Worm (Caenorhabditis elegans) whole organism, L1 larva: ENCODE results near the gene D1086.7.
A peak's percentile ranks its signal among the peaks of the same experiment; 100 is the strongest.

ENCODE experiments used
- blmp-1 ChIP-seq: fragments of 150-350 bp; optimal IDR thresholded peaks from 2 replicates; lab custom pipeline; 2014; ENCODE audit warnings: missing biosample characterization, missing genetic modification characterization
- ceh-90 ChIP-seq: sonication (generic microtip); optimal IDR thresholded peaks from 2 replicates; lab custom pipeline; 2016; ENCODE audit warnings: missing genetic modification characterization, missing compliant biosample characterization
- dpl-1 ChIP-seq, 3 experiments: fragments of 150-350 bp in 2 of 3; sonication (generic microtip) in 1 of 3; optimal IDR thresholded peaks; 2 replicates each; lab custom pipeline; 2014 to 2017; ENCODE audit warnings: missing biosample characterization in 3 of 3, missing genetic modification characterization in 3 of 3, missing genetic modification reagents in 3 of 3
- efl-1 ChIP-seq, 4 experiments: fragments of 150-350 bp; optimal IDR thresholded peaks in 3 of 4; peaks in 1 of 4; 1 replicate in 1 of 4; 2 replicates in 3 of 4; lab custom pipeline; 2014; ENCODE audit warnings: missing biosample characterization in 2 of 4, missing genetic modification characterization in 2 of 4, missing genetic modification reagents in 2 of 4
- egl-13 ChIP-seq: sonication (generic microtip); optimal IDR thresholded peaks from 2 replicates; lab custom pipeline; 2016; ENCODE audit warnings: missing genotype, missing genetic modification reagents, missing genetic modification characterization, missing compliant biosample characterization
- elt-2 ChIP-seq: sonication (generic microtip); optimal IDR thresholded peaks from 2 replicates; lab custom pipeline; 2016; ENCODE audit warnings: missing genetic modification characterization, mild to moderate bottlenecking, inconsistent platforms, missing compliant biosample characterization, missing genetic modification reagents
- elt-3 ChIP-seq, 6 experiments: fragments of 150-350 bp in 1 of 6; sonication (generic microtip); optimal IDR thresholded peaks; 2 replicates each; lab custom pipeline; 2017 to 2018; ENCODE audit warnings: missing biosample characterization in 6 of 6, missing genetic modification characterization in 6 of 6, inconsistent platforms in 1 of 6
- fos-1 ChIP-seq: fragments of 150-350 bp; optimal IDR thresholded peaks from 2 replicates; lab custom pipeline; 2014; ENCODE audit warnings: missing biosample characterization, missing genetic modification characterization
- hlh-4 ChIP-seq: sonication (generic microtip); optimal IDR thresholded peaks from 2 replicates; lab custom pipeline; 2016; ENCODE audit warnings: mild to moderate bottlenecking, missing genetic modification characterization, missing compliant biosample characterization
- lin-14 ChIP-seq: fragments of 200-800 bp; sonication (Bioruptor generic); optimal IDR thresholded peaks from 2 replicates; lab custom pipeline; 2018; ENCODE audit warnings: mild to moderate bottlenecking, missing genetic modification characterization, moderate library complexity, missing compliant biosample characterization
- lin-35 ChIP-seq, 2 experiments: fragments of 150-350 bp; optimal IDR thresholded peaks; 2 replicates each; lab custom pipeline; 2014; ENCODE audit warnings: missing biosample characterization in 2 of 2, missing genetic modification characterization in 2 of 2, missing genetic modification reagents in 2 of 2
- lsy-2 ChIP-seq, 2 experiments: fragments of 150-350 bp; optimal IDR thresholded peaks; 2 replicates each; lab custom pipeline; 2014; ENCODE audit warnings: missing biosample characterization in 2 of 2, missing genetic modification characterization in 2 of 2
- mdl-1 ChIP-seq, 2 experiments: fragments of 150-350 bp; optimal IDR thresholded peaks; 2 replicates each; lab custom pipeline; 2014 to 2017; ENCODE audit warnings: missing biosample characterization in 2 of 2, missing genetic modification characterization in 2 of 2, inconsistent platforms in 1 of 2
- mef-2 ChIP-seq: fragments of 150-350 bp; optimal IDR thresholded peaks from 2 replicates; lab custom pipeline; 2014; ENCODE audit warnings: missing biosample characterization, missing genetic modification characterization
- nhr-12 ChIP-seq: sonication (generic microtip); optimal IDR thresholded peaks from 2 replicates; lab custom pipeline; 2017; ENCODE audit warnings: missing biosample characterization, missing genetic modification characterization
- nhr-71 ChIP-seq: sonication (generic microtip); optimal IDR thresholded peaks from 2 replicates; lab custom pipeline; 2016; ENCODE audit warnings: mild to moderate bottlenecking, missing genetic modification characterization, moderate library complexity, missing compliant biosample characterization
- nhr-76 ChIP-seq: sonication (generic microtip); optimal IDR thresholded peaks from 2 replicates; lab custom pipeline; 2017; ENCODE audit warnings: missing biosample characterization, missing genetic modification characterization
- nhr-85 ChIP-seq: sonication (generic microtip); peaks from one replicate; lab custom pipeline; 2016; ENCODE audit warnings: missing genetic modification characterization, inconsistent platforms, missing compliant biosample characterization
- rnt-1 ChIP-seq: sonication (generic microtip); optimal IDR thresholded peaks from 2 replicates; lab custom pipeline; 2016; ENCODE audit warnings: mild to moderate bottlenecking, missing genetic modification characterization, moderate library complexity, missing compliant biosample characterization
- snu-23 ChIP-seq: sonication (generic microtip); optimal IDR thresholded peaks from 2 replicates; lab custom pipeline; 2016; ENCODE audit warnings: missing genetic modification characterization, missing compliant biosample characterization
- tlp-1 ChIP-seq: fragments of 150-350 bp; optimal IDR thresholded peaks from 2 replicates; lab custom pipeline; 2014; ENCODE audit warnings: missing biosample characterization, missing genetic modification characterization
- ztf-4 ChIP-seq: fragments of 150-350 bp; optimal IDR thresholded peaks from 2 replicates; lab custom pipeline; 2014; ENCODE audit warnings: missing biosample characterization, missing genetic modification characterization

Gene D1086.7

ce11 chrV:14130226-14130625 is 46.2 kb downstream of the D1086.7 start:
- TF ChIP-seq lin-14 (GFP tag; lab: Kevin White, UChicago) (peak; percentile 44), mdl-1 (tag; optimal IDR thresholded peaks at IDR 0.05; lab: Kevin White, UChicago) (no peak), mef-2 (tag; lab: Kevin White, UChicago) (no peak)

ce11 chrV:14133002-14133763 is 49.1 kb downstream of the D1086.7 start:
- TF ChIP-seq ceh-90 (tag; lab: Kevin White, UChicago): peak; percentile 70
- no peak for TF ChIP-seq ztf-4
- TF ChIP-seq lin-14 (GFP tag; lab: Kevin White, UChicago): peak; percentile 10
- TF ChIP-seq blmp-1 (tag; lab: Kevin White, UChicago): no peak
- TF ChIP-seq lin-35 (GFP tag; optimal IDR thresholded peaks at IDR 0.05; lab: Kevin White, UChicago): peak; percentile 12 to 51
- no peak for TF ChIP-seq snu-23 (GFP tag; lab: Kevin White, UChicago)
- TF ChIP-seq rnt-1 (tag; lab: Kevin White, UChicago): peak; percentile 52
- TF ChIP-seq fos-1 (tag; lab: Kevin White, UChicago): peak; percentile 2
- TF ChIP-seq efl-1 (optimal IDR thresholded peaks at IDR 0.05; lab: Kevin White, UChicago): peak; percentile 8 to 45
- peak; percentile 66 to 93 for TF ChIP-seq efl-1 (GFP tag; optimal IDR thresholded peaks at IDR 0.05 in 1 of 2; lab: Kevin White, UChicago)
- peak; percentile 6 for TF ChIP-seq nhr-71
- peak; percentile 67 for TF ChIP-seq nhr-85 (tag; lab: Kevin White, UChicago)
- TF ChIP-seq lsy-2 (tag; optimal IDR thresholded peaks at IDR 0.05; lab: Kevin White, UChicago): peak in 1 of 2 experiments; percentile 9
- no peak for TF ChIP-seq nhr-12
- peak; percentile 39 for TF ChIP-seq elt-2 (tag; lab: Kevin White, UChicago)
- no peak for TF ChIP-seq hlh-4 (tag; lab: Kevin White, UChicago)
- TF ChIP-seq dpl-1 (GFP tag; optimal IDR thresholded peaks at IDR 0.05; lab: Kevin White, UChicago): peak in 2 of 3 experiments; percentile 23 to 44

- TF ChIP-seq lsy-2 (tag; optimal IDR thresholded peaks at IDR 0.05; lab: Kevin White, UChicago): peak in 1 of 2 experiments; percentile 30
- TF ChIP-seq egl-13 (tag; lab: Kevin White, UChicago): no peak
- TF ChIP-seq nhr-76 (tag; lab: Kevin White, UChicago): no peak
- TF ChIP-seq ztf-4: no peak
- no peak for TF ChIP-seq rnt-1 (tag; lab: Kevin White, UChicago)
- TF ChIP-seq tlp-1 (tag; lab: Kevin White, UChicago): peak; percentile 18
- peak; percentile 15 for TF ChIP-seq blmp-1 (tag; lab: Kevin White, UChicago)
- TF ChIP-seq lin-35 (GFP tag; optimal IDR thresholded peaks at IDR 0.05; lab: Kevin White, UChicago): peak in 1 of 2 experiments; percentile 5
- TF ChIP-seq elt-3 (tag; optimal IDR thresholded peaks at IDR 0.05; lab: Kevin White, UChicago): peak in 3 of 6 experiments; percentile 12 to 48 (median 26)
- peak; percentile 53 for TF ChIP-seq elt-2 (tag; lab: Kevin White, UChicago)
- peak; percentile 75 for TF ChIP-seq nhr-85 (tag; lab: Kevin White, UChicago)
- TF ChIP-seq lin-14 (GFP tag; lab: Kevin White, UChicago): peak; percentile 54
- TF ChIP-seq, all 84 proteins: peak for 8
Measured at ce11 chrV:14134757-14135441, 50.8 kb downstream of the D1086.7 start.
